In genomic region chrIV:6792380-6793309, ce11 we compare ENCODE assay signal across 5 worm cellular contexts.
TF ChIP-seq lines count a peak whose summit lies in the region.

No protein-coding gene starts in this region.

TF ChIP-seq in whole organism, L1 larva, 84 proteins besides CTCF, POLR2A, EP300 and RAD21 (continues in another document):
- TF ChIP-seq snpc-4 (tag; optimal IDR thresholded peaks at IDR 0.05; lab: Kevin White, UChicago) (peak; percentile 49), mab-9 (GFP tag; IDR thresholded peaks at IDR 0.05; lab: Robert Waterston, UW) (no peak), nhr-19 (GFP tag; conservative IDR thresholded peaks at IDR 0.05; lab: Robert Waterston, UW) (peak; percentile 41), F16B12.6 (tag; optimal IDR thresholded peaks at IDR 0.05; lab: Kevin White, UChicago) (no peak), egl-13 (tag; optimal IDR thresholded peaks at IDR 0.05; lab: Kevin White, UChicago) (no peak), pqm-1 (tag; optimal IDR thresholded peaks at IDR 0.05; lab: Kevin White, UChicago) (no peak), snu-23 (GFP tag; optimal IDR thresholded peaks at IDR 0.05; lab: Kevin White, UChicago) (peak; percentile 35), lin-13 (GFP tag; optimal IDR thresholded peaks at IDR 0.05; lab: Kevin White, UChicago) (no peak), aly-2 (tag; optimal IDR thresholded peaks at IDR 0.05; lab: Kevin White, UChicago) (peak; percentile 74), dsc-1 (tag; optimal IDR thresholded peaks at IDR 0.05; lab: Kevin White, UChicago) (no peak), hlh-17 (GFP tag; optimal IDR thresholded peaks at IDR 0.05; lab: Kevin White, UChicago; ENCODE audit: borderline replicate concordance) (no peak), unc-30 (tag; optimal IDR thresholded peaks at IDR 0.05; lab: Kevin White, UChicago) (no peak), ceh-8 (GFP tag; optimal IDR thresholded peaks at IDR 0.05; lab: Kevin White, UChicago) (no peak), aha-1 (tag; optimal IDR thresholded peaks at IDR 0.05; lab: Kevin White, UChicago) (no peak), nhr-71 (tag; optimal IDR thresholded peaks at IDR 0.05; lab: Kevin White, UChicago) (peak; percentile 47), nhr-77 (tag; optimal IDR thresholded peaks at IDR 0.05; lab: Kevin White, UChicago) (no peak), xbp-1 (tag; optimal IDR thresholded peaks at IDR 0.05; lab: Kevin White, UChicago) (no peak), pag-3 (tag; optimal IDR thresholded peaks at IDR 0.05; lab: Kevin White, UChicago; ENCODE audit: borderline replicate concordance, insufficient read depth) (no peak)

TF ChIP-seq in whole organism, L2 larva, 48 proteins besides CTCF, POLR2A, EP300 and RAD21 (continues in another document):
- TF ChIP-seq sma-9 (GFP tag; optimal IDR thresholded peaks at IDR 0.05; lab: Kevin White, UChicago) (peak; percentile 32), sma-9 (tag; optimal IDR thresholded peaks at IDR 0.05; lab: Kevin White, UChicago) (no peak), ztf-4 (tag; optimal IDR thresholded peaks at IDR 0.05; lab: Kevin White, UChicago) (no peak), fos-1 (tag; optimal IDR thresholded peaks at IDR 0.05; lab: Kevin White, UChicago) (no peak), Y55F3AM.14 (GFP tag; optimal IDR thresholded peaks at IDR 0.05; lab: Kevin White, UChicago) (peak; percentile 16), lsy-2 (tag; optimal IDR thresholded peaks at IDR 0.05; lab: Kevin White, UChicago) (no peak), elt-1 (tag; optimal IDR thresholded peaks at IDR 0.05; lab: Kevin White, UChicago) (no peak), aly-2 (tag; optimal IDR thresholded peaks at IDR 0.05; lab: Kevin White, UChicago) (no peak), unc-55 (GFP tag; optimal IDR thresholded peaks at IDR 0.05; lab: Kevin White, UChicago) (no peak), nhr-10 (tag; optimal IDR thresholded peaks at IDR 0.05; lab: Kevin White, UChicago) (no peak), nhr-6 (tag; optimal IDR thresholded peaks at IDR 0.05; lab: Kevin White, UChicago) (peak; percentile 43), ceh-16 (tag; optimal IDR thresholded peaks at IDR 0.05; lab: Kevin White, UChicago) (no peak), gmeb-1 (tag; optimal IDR thresholded peaks at IDR 0.05; lab: Kevin White, UChicago) (peak; percentile 35), elt-3 (tag; optimal IDR thresholded peaks at IDR 0.05; lab: Kevin White, UChicago) (no peak), sma-3 (GFP tag; optimal IDR thresholded peaks at IDR 0.05; lab: Kevin White, UChicago) (peak; percentile 28), mab-5 (tag; optimal IDR thresholded peaks at IDR 0.05; lab: Kevin White, UChicago) (no peak), nhr-23 (tag; optimal IDR thresholded peaks at IDR 0.05; lab: Kevin White, UChicago) (no peak), nhr-25 (tag; optimal IDR thresholded peaks at IDR 0.05; lab: Kevin White, UChicago) (no peak), sem-4 (tag; optimal IDR thresholded peaks at IDR 0.05; lab: Kevin White, UChicago) (no peak), snpc-4 (tag; optimal IDR thresholded peaks at IDR 0.05; lab: Kevin White, UChicago) (peak; percentile 42)

TF ChIP-seq in whole organism, L3 larva, 47 proteins besides CTCF, POLR2A, EP300 and RAD21:
- no peak for TF ChIP-seq hmg-11 (tag; optimal IDR thresholded peaks at IDR 0.05; lab: Kevin White, UChicago)
- no peak for TF ChIP-seq ztf-4 (tag; optimal IDR thresholded peaks at IDR 0.05; lab: Kevin White, UChicago)
- peak; percentile 8 for TF ChIP-seq nhr-77 (tag; optimal IDR thresholded peaks at IDR 0.05; lab: Kevin White, UChicago)
- peak; percentile 15 for TF ChIP-seq elt-2 (tag; optimal IDR thresholded peaks at IDR 0.05; lab: Kevin White, UChicago)
- no peak for TF ChIP-seq egl-5 (tag; optimal IDR thresholded peaks at IDR 0.05; lab: Kevin White, UChicago)
- TF ChIP-seq mdl-1 (tag; optimal IDR thresholded peaks at IDR 0.05; lab: Kevin White, UChicago): no peak
- no peak for TF ChIP-seq zag-1 (tag; optimal IDR thresholded peaks at IDR 0.05; lab: Kevin White, UChicago)
- TF ChIP-seq ZK546.5 (tag; optimal IDR thresholded peaks at IDR 0.05; lab: Kevin White, UChicago): no peak
- no peak for TF ChIP-seq ceh-28 (tag; optimal IDR thresholded peaks at IDR 0.05; lab: Kevin White, UChicago)
- peak; percentile 33 for TF ChIP-seq snpc-4 (tag; optimal IDR thresholded peaks at IDR 0.05; lab: Kevin White, UChicago)
- no peak for TF ChIP-seq unc-39 (tag; optimal IDR thresholded peaks at IDR 0.05; lab: Kevin White, UChicago)
- TF ChIP-seq pha-4 (tag; optimal IDR thresholded peaks at IDR 0.05; lab: Kevin White, UChicago): no peak
- TF ChIP-seq jun-1 (tag; optimal IDR thresholded peaks at IDR 0.05; lab: Kevin White, UChicago): peak; percentile 16
- no peak for TF ChIP-seq ama-1 (optimal IDR thresholded peaks at IDR 0.05; lab: Kevin White, UChicago)
- TF ChIP-seq elt-1 (tag; optimal IDR thresholded peaks at IDR 0.05; lab: Kevin White, UChicago): no peak
- TF ChIP-seq tbx-2 (tag; optimal IDR thresholded peaks at IDR 0.05; lab: Kevin White, UChicago): no peak
- TF ChIP-seq nhr-43 (tag; optimal IDR thresholded peaks at IDR 0.05; lab: Kevin White, UChicago; ENCODE audit: poor library complexity, severe bottlenecking): peak; percentile 31
TF ChIP-seq in whole organism, L3 larva: peak in this region for 5.

TF ChIP-seq in whole organism, L4 larva, 104 proteins besides CTCF, POLR2A, EP300 and RAD21 (continues in another document):
- TF ChIP-seq skn-1 (tag; optimal IDR thresholded peaks at IDR 0.05; lab: Kevin White, UChicago) (no peak), nhr-6 (tag; optimal IDR thresholded peaks at IDR 0.05; lab: Kevin White, UChicago) (no peak), ceh-20 (GFP tag; IDR thresholded peaks at IDR 0.05; lab: Robert Waterston, UW) (no peak), madf-9 (GFP tag; conservative IDR thresholded peaks at IDR 0.05; lab: Robert Waterston, UW) (no peak), snpc-1.2 (GFP tag; IDR thresholded peaks at IDR 0.05; lab: Robert Waterston, UW) (peak; percentile 82), pqm-1 (tag; optimal IDR thresholded peaks at IDR 0.05; lab: Kevin White, UChicago) (no peak), lin-13 (GFP tag; optimal IDR thresholded peaks at IDR 0.05; lab: Kevin White, UChicago) (peak; percentile 22), F26F4.8 (GFP tag; conservative IDR thresholded peaks at IDR 0.05; lab: Robert Waterston, UW) (no peak), mxl-2 (GFP tag; conservative IDR thresholded peaks at IDR 0.05; lab: Robert Waterston, UW) (no peak), set-16 (GFP tag; IDR thresholded peaks at IDR 0.05; lab: Robert Waterston, UW) (peak; percentile 76), dmd-8 (GFP tag; IDR thresholded peaks at IDR 0.05; lab: Robert Waterston, UW) (no peak), ama-1 (optimal IDR thresholded peaks at IDR 0.05; lab: Kevin White, UChicago) (peak; percentile 28), sdz-12 (GFP tag; optimal IDR thresholded peaks at IDR 0.05; lab: Kevin White, UChicago) (no peak), ceh-44 (GFP tag; IDR thresholded peaks at IDR 0.05; lab: Robert Waterston, UW) (no peak), rbr-2 (tag; optimal IDR thresholded peaks at IDR 0.05; lab: Kevin White, UChicago) (no peak), mdt-29 (GFP tag; IDR thresholded peaks at IDR 0.05; lab: Robert Waterston, UW) (no peak), egl-43 (GFP tag; IDR thresholded peaks at IDR 0.05; lab: Robert Waterston, UW) (0 out of 2 replicates have a peak, but pooled peaks have one; percentile 4), tag-97 (GFP tag; IDR thresholded peaks at IDR 0.05; lab: Robert Waterston, UW) (no peak), zip-2 (tag; optimal IDR thresholded peaks at IDR 0.05; lab: Kevin White, UChicago) (no peak), duxl-1 (tag; optimal IDR thresholded peaks at IDR 0.05; lab: Kevin White, UChicago; ENCODE audit: poor library complexity) (peak; percentile 55), arid-1 (GFP tag; conservative IDR thresholded peaks at IDR 0.05; lab: Robert Waterston, UW) (0 out of 2 replicates have a peak, but pooled peaks have one; percentile 13), daf-12 (tag; optimal IDR thresholded peaks at IDR 0.05; lab: Kevin White, UChicago) (no peak), ceh-28 (tag; optimal IDR thresholded peaks at IDR 0.05; lab: Kevin White, UChicago) (no peak)

TF ChIP-seq in whole organism, young adult, 124 proteins besides CTCF, POLR2A, EP300 and RAD21 (continues in another document):
- TF ChIP-seq sptf-2 (GFP tag; optimal IDR thresholded peaks at IDR 0.05; lab: Kevin White, UChicago) (no peak), ekl-4 (GFP tag; IDR thresholded peaks at IDR 0.05; lab: Robert Waterston, UW) (no peak; the same call in none of the 2 replicates), ama-1 (optimal IDR thresholded peaks at IDR 0.05; lab: Kevin White, UChicago) (no peak), ama-1 (GFP tag; optimal IDR thresholded peaks at IDR 0.05; lab: Kevin White, UChicago) (no peak), madf-3 (GFP tag; IDR thresholded peaks at IDR 0.05; lab: Robert Waterston, UW) (peak; percentile 37; the same call in 1 of the 2 replicates), ceh-100 (GFP tag; IDR thresholded peaks at IDR 0.05; lab: Robert Waterston, UW) (no peak), madf-8 (GFP tag; conservative IDR thresholded peaks at IDR 0.05; lab: Robert Waterston, UW) (no peak), egl-18 (GFP tag; IDR thresholded peaks at IDR 0.05; lab: Robert Waterston, UW) (no peak), hrde-1 (tag; optimal IDR thresholded peaks at IDR 0.05; lab: Kevin White, UChicago; ENCODE audit: borderline replicate concordance) (no peak), F22D6.2 (tag; optimal IDR thresholded peaks at IDR 0.05; lab: Kevin White, UChicago) (no peak), lir-1 (GFP tag; conservative IDR thresholded peaks at IDR 0.05; lab: Robert Waterston, UW) (no peak), cebp-2 (GFP tag; IDR thresholded peaks at IDR 0.05; lab: Robert Waterston, UW) (peak; percentile 53; the same call in 1 of the 2 replicates), rpc-1 (optimal IDR thresholded peaks at IDR 0.05; lab: Kevin White, UChicago) (no peak), rpc-1 (tag; optimal IDR thresholded peaks at IDR 0.05; lab: Kevin White, UChicago) (no peak), gei-17 (GFP tag; optimal IDR thresholded peaks at IDR 0.05; lab: Kevin White, UChicago) (no peak), Y56A3A.18 (GFP tag; IDR thresholded peaks at IDR 0.05; lab: Robert Waterston, UW) (0 out of 2 replicates have a peak, but pooled peaks have one; percentile 46), let-607 (tag; optimal IDR thresholded peaks at IDR 0.05; lab: Kevin White, UChicago) (peak; percentile 2 to 59), D2030.7 (GFP tag; IDR thresholded peaks at IDR 0.05; lab: Robert Waterston, UW) (no peak), nfyb-1 (GFP tag; IDR thresholded peaks at IDR 0.05; lab: Robert Waterston, UW) (peak; percentile 58), xnd-1 (tag; optimal IDR thresholded peaks at IDR 0.05; lab: Kevin White, UChicago) (no peak), ceh-58 (GFP tag; IDR thresholded peaks at IDR 0.05; lab: Robert Waterston, UW) (no peak), hsf-1 (GFP tag; IDR thresholded peaks at IDR 0.05; lab: Robert Waterston, UW) (0 out of 2 replicates have a peak, but pooled peaks have one; percentile 34), efl-1 (GFP tag; optimal IDR thresholded peaks at IDR 0.05; lab: Kevin White, UChicago) (no peak), rcor-1 (GFP tag; IDR thresholded peaks at IDR 0.05; lab: Robert Waterston, UW) (peak; percentile 29; the same call in 1 of the 2 replicates), ztf-22 (GFP tag; optimal IDR thresholded peaks at IDR 0.05; lab: Kevin White, UChicago) (peak; percentile 7)
